Fruit fly (Drosophila melanogaster) S2 (cell line): ENCODE measurements around the gene vrs.

Experiments
- CG8478 ChIP-seq: fragments of >200 bp; optimal IDR thresholded peaks from 2 replicates; lab custom pipeline; 2018
- CTCF ChIP-seq, 2 experiments: fragments of >200 bp; optimal IDR thresholded peaks; 2 replicates each; lab custom pipeline; 2018

DNA sequence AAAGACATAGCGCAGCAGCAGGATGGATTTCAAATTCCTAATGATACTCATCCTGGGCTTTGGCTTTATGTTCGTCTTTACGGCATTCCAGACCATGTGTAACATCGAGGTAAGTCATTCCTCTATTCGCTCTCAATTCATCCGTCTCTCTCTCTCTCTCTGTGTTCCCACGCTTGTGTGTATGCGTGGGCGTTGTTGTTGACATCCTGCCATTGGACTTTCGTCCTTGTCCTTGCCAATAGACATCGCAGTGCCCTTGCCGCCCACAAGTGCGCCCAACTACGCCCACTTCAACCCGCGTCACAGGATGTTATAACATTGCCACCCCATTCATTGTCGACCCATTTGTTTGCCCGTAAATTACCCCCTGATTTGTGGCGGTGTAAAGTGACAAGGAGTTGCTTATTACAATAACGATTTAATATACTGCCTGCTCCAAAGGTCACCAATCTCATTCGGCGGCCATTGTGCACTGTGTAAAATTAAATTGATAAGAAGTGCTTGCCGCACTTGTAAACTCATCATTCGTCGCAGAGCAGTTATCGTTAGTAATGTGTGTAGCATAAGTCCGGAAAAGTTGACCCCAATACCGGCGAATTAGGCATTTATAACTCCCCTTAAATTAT is 2.3 kb downstream of the vrs start:
- no peak for TF ChIP-seq CG8478
- TF ChIP-seq CTCF (optimal IDR thresholded peaks at IDR 0.05; lab: Kevin White, UChicago): no peak
